Worm (Caenorhabditis elegans): ENCODE results near the gene ubc-15.

ubc-15 gene

ce11 chrII:2888957-2889630 lies 24.3 kb downstream of the ubc-15 start, which contains the start of gene pinn-1 (continued):
- TF ChIP-seq spr-3 (GFP tag; optimal IDR thresholded peaks at IDR 0.05): no peak
- TF ChIP-seq hmg-1.1 (GFP tag; IDR thresholded peaks at IDR 0.05): peak; percentile 79
- peak; percentile 99 for TF ChIP-seq lin-38 (GFP tag; IDR thresholded peaks at IDR 0.05)
- 0 out of 2 replicates have a peak, but pooled peaks have one; percentile 16 for TF ChIP-seq mxl-2 (GFP tag; conservative IDR thresholded peaks at IDR 0.05)
- peak; percentile 81 for TF ChIP-seq rbr-2 (tag; optimal IDR thresholded peaks at IDR 0.05)
- TF ChIP-seq fos-1 (tag; optimal IDR thresholded peaks at IDR 0.05): no peak
- no peak for TF ChIP-seq lir-3 (tag; optimal IDR thresholded peaks at IDR 0.05)

ce11 chrII:2885518-2886449 lies 27.6 kb downstream of the ubc-15 start:
- TF ChIP-seq snpc-4 (tag; optimal IDR thresholded peaks at IDR 0.05) (no peak), ceh-28 (tag; optimal IDR thresholded peaks at IDR 0.05) (peak; percentile 89)

- TF ChIP-seq ceh-28 (tag; optimal IDR thresholded peaks at IDR 0.05) (no peak), Y5F2A.4 (GFP tag; optimal IDR thresholded peaks at IDR 0.05) (no peak), spr-3 (GFP tag; optimal IDR thresholded peaks at IDR 0.05) (no peak)
These were observed 28.6 kb downstream of the ubc-15 start, which contains the start of gene pigw-1 for ce11 chrII:2884810-2885209. TSS of gene pigw-1 (minus strand) at chrII:2884910.

- TF ChIP-seq nhr-41 (GFP tag; IDR thresholded peaks at IDR 0.05): no peak
- peak; percentile 54 for TF ChIP-seq set-16 (GFP tag; IDR thresholded peaks at IDR 0.05)
- no peak for TF ChIP-seq zip-2 (tag; optimal IDR thresholded peaks at IDR 0.05)
- TF ChIP-seq ceh-28 (tag; optimal IDR thresholded peaks at IDR 0.05): no peak
- no peak for TF ChIP-seq daf-19 (GFP tag; conservative IDR thresholded peaks at IDR 0.05)
- TF ChIP-seq mep-1 (tag; optimal IDR thresholded peaks at IDR 0.05): no peak
- 0 out of 2 replicates have a peak, but pooled peaks have one; percentile 7 for TF ChIP-seq lin-38 (GFP tag; IDR thresholded peaks at IDR 0.05)
- peak; percentile 10; the same call in 1 of the 2 replicates for TF ChIP-seq lim-7 (GFP tag; IDR thresholded peaks at IDR 0.05)
- TF ChIP-seq aha-1 (tag): no peak
These were observed 32.3 kb downstream of the ubc-15 start for ce11 chrII:2881088-2881487.

- TF ChIP-seq set-16 (GFP tag; IDR thresholded peaks at IDR 0.05) (no peak), aha-1 (tag) (peak; percentile 92), lin-1 (GFP tag; IDR thresholded peaks at IDR 0.05) (no peak), egl-27 (tag; optimal IDR thresholded peaks at IDR 0.05) (no peak)
These were observed 34.5 kb downstream of the ubc-15 start for ce11 chrII:2878909-2879308.

- TF ChIP-seq tag-97 (GFP tag; IDR thresholded peaks at IDR 0.05) (no peak), Y5F2A.4 (GFP tag; optimal IDR thresholded peaks at IDR 0.05) (no peak), pqm-1 (tag; optimal IDR thresholded peaks at IDR 0.05) (no peak), attf-4 (tag; optimal IDR thresholded peaks at IDR 0.05) (no peak)
These were observed 38.6 kb downstream of the ubc-15 start, which contains the start of gene Y110A2AL.1 for ce11 chrII:2874801-2875200. TSS of gene Y110A2AL.1 (plus strand) at chrII:2875101.

- TF ChIP-seq lin-1 (GFP tag; IDR thresholded peaks at IDR 0.05): no peak
- no peak for TF ChIP-seq F10B5.3 (tag; optimal IDR thresholded peaks at IDR 0.05)
These were observed 41.6 kb downstream of the ubc-15 start, which contains the start of gene Y110A2AL.10 for ce11 chrII:2871816-2872215. TSS of gene Y110A2AL.10 (minus strand) at chrII:2871916.

ce11 chrII:2867701-2868100 lies 45.7 kb downstream of the ubc-15 start, which contains the start of gene Y110A2AL.2:
TSS of gene Y110A2AL.2 (plus strand) at chrII:2868001.
- no peak for TF ChIP-seq nhr-25 (tag; optimal IDR thresholded peaks at IDR 0.05; ENCODE audit: borderline replicate concordance, insufficient read depth)
- no peak for TF ChIP-seq lim-7 (GFP tag; IDR thresholded peaks at IDR 0.05)
- no peak for TF ChIP-seq ZK546.5 (tag; optimal IDR thresholded peaks at IDR 0.05)
- no peak for TF ChIP-seq attf-4 (tag; optimal IDR thresholded peaks at IDR 0.05)
- no peak for TF ChIP-seq zag-1 (tag; optimal IDR thresholded peaks at IDR 0.05)
- TF ChIP-seq mep-1 (tag; optimal IDR thresholded peaks at IDR 0.05): no peak
- no peak for TF ChIP-seq T20F7.1 (GFP tag; optimal IDR thresholded peaks at IDR 0.05)
- no peak for TF ChIP-seq T26A8.4 (GFP tag; IDR thresholded peaks at IDR 0.05)
- TF ChIP-seq ceh-32 (tag; optimal IDR thresholded peaks at IDR 0.05; ENCODE audit: poor library complexity): no peak
- no peak for TF ChIP-seq arid-1 (GFP tag; conservative IDR thresholded peaks at IDR 0.05)
- no peak for TF ChIP-seq unc-39 (tag; optimal IDR thresholded peaks at IDR 0.05)
- TF ChIP-seq daf-12 (tag; optimal IDR thresholded peaks at IDR 0.05): no peak
- TF ChIP-seq rbr-2 (tag; optimal IDR thresholded peaks at IDR 0.05): no peak
- TF ChIP-seq unc-130 (GFP tag; optimal IDR thresholded peaks at IDR 0.05): no peak
- no peak for TF ChIP-seq pqm-1 (tag; optimal IDR thresholded peaks at IDR 0.05)
- TF ChIP-seq ceh-28 (tag; optimal IDR thresholded peaks at IDR 0.05): no peak
- TF ChIP-seq tra-1 (GFP tag; IDR thresholded peaks at IDR 0.05): no peak
